ENCODE assay signal across 1 fruit fly cellular context in genomic region chr3L:8549183-8549890, dm6.
TF ChIP-seq lines count a peak whose summit lies in the region.

No protein-coding gene starts in this region.

TF ChIP-seq in whole organism, embryonic, 481 proteins besides CTCF, POLR2A, EP300 and RAD21 (continued from another document):
- TF ChIP-seq Mrtf (GFP tag; IDR thresholded peaks at IDR 0.05; lab: Robert Waterston, UW) (no peak), toy (GFP tag; IDR thresholded peaks at IDR 0.05; lab: Robert Waterston, UW) (no peak), Awh (GFP tag; IDR thresholded peaks at IDR 0.05; lab: Robert Waterston, UW) (no peak), maf-S (GFP tag; optimal IDR thresholded peaks at IDR 0.05; lab: Kevin White, UChicago) (no peak), ssp (GFP tag; IDR thresholded peaks at IDR 0.05; lab: Robert Waterston, UW) (no peak), Bgb (GFP tag; IDR thresholded peaks at IDR 0.05; lab: Robert Waterston, UW; ENCODE audit: partially characterized antibody) (no peak), phol (tag; optimal IDR thresholded peaks at IDR 0.05; lab: Kevin White, UChicago) (peak; percentile 55), trem (tag; optimal IDR thresholded peaks at IDR 0.05; lab: Kevin White, UChicago) (peak; percentile 53), Bteb2 (GFP tag; optimal IDR thresholded peaks at IDR 0.05; lab: Kevin White, UChicago) (no peak), CG18476 (GFP tag; optimal IDR thresholded peaks at IDR 0.05; lab: Kevin White, UChicago) (peak; percentile 26), CG32767 (GFP tag; IDR thresholded peaks at IDR 0.05; lab: Robert Waterston, UW) (peak; percentile 65), fd102C (GFP tag; optimal IDR thresholded peaks at IDR 0.05; lab: Kevin White, UChicago) (peak; percentile 11), gsb-n (tag; optimal IDR thresholded peaks at IDR 0.05; lab: Kevin White, UChicago) (peak; percentile 60), Bdp1 (GFP tag; optimal IDR thresholded peaks at IDR 0.05; lab: Kevin White, UChicago) (no peak), Elba2 (GFP tag; optimal IDR thresholded peaks at IDR 0.05; lab: Kevin White, UChicago) (no peak), CG1832 (GFP tag; optimal IDR thresholded peaks at IDR 0.05; lab: Kevin White, UChicago) (no peak), peb (GFP tag; IDR thresholded peaks at IDR 0.05; lab: Robert Waterston, UW) (no peak), Doc2 (GFP tag; IDR thresholded peaks at IDR 0.05; lab: Robert Waterston, UW) (no peak), lab (GFP tag; optimal IDR thresholded peaks at IDR 0.05; lab: Kevin White, UChicago) (peak; percentile 61), CG17612 (GFP tag; IDR thresholded peaks at IDR 0.05; lab: Robert Waterston, UW) (no peak), Dfd (GFP tag; optimal IDR thresholded peaks at IDR 0.05; lab: Kevin White, UChicago) (no peak), stc (GFP tag; IDR thresholded peaks at IDR 0.05; lab: Robert Waterston, UW) (peak; percentile 66), MTF-1 (GFP tag; optimal IDR thresholded peaks at IDR 0.05; lab: Kevin White, UChicago; ENCODE audit: borderline replicate concordance) (no peak), fd3F (GFP tag; optimal IDR thresholded peaks at IDR 0.05; lab: Kevin White, UChicago) (no peak), fd64A (GFP tag; optimal IDR thresholded peaks at IDR 0.05; lab: Kevin White, UChicago) (peak; percentile 22), CG13287 (GFP tag; IDR thresholded peaks at IDR 0.05; lab: Robert Waterston, UW; ENCODE audit: partially characterized antibody) (no peak), CG2875 (GFP tag; optimal IDR thresholded peaks at IDR 0.05; lab: Kevin White, UChicago) (peak; percentile 57), sisA (GFP tag; IDR thresholded peaks at IDR 0.05; lab: Robert Waterston, UW) (peak; percentile 40), gsb (GFP tag; IDR thresholded peaks at IDR 0.05; lab: Robert Waterston, UW) (0 out of 2 replicates have a peak, but pooled peaks have one; percentile 7), HLH54F (GFP tag; optimal IDR thresholded peaks at IDR 0.05; lab: Kevin White, UChicago) (peak; percentile 9), Dek (tag; optimal IDR thresholded peaks at IDR 0.05; lab: Kevin White, UChicago) (no peak), MBD-R2 (GFP tag; IDR thresholded peaks at IDR 0.05; lab: Robert Waterston, UW) (no peak; the same call in 1 of the 2 replicates), bbx (GFP tag; IDR thresholded peaks at IDR 0.05; lab: Robert Waterston, UW; ENCODE audit: partially characterized antibody) (no peak), wor (GFP tag; IDR thresholded peaks at IDR 0.05; lab: Robert Waterston, UW) (no peak), CG11560 (tag; IDR thresholded peaks at IDR 0.05; lab: Robert Waterston, UW) (no peak), ac (GFP tag; optimal IDR thresholded peaks at IDR 0.05; lab: Kevin White, UChicago) (no peak), CG4617 (GFP tag; optimal IDR thresholded peaks at IDR 0.05; lab: Kevin White, UChicago; ENCODE audit: borderline replicate concordance) (no peak), tx (GFP tag; optimal IDR thresholded peaks at IDR 0.05; lab: Kevin White, UChicago) (no peak), chm (GFP tag; IDR thresholded peaks at IDR 0.05; lab: Robert Waterston, UW) (peak; percentile 56; the same call in 1 of the 2 replicates), CG4404 (GFP tag; IDR thresholded peaks at IDR 0.05; lab: Robert Waterston, UW) (no peak), CG14710 (tag; optimal IDR thresholded peaks at IDR 0.05; lab: Kevin White, UChicago) (peak; percentile 69), lbe (GFP tag; optimal IDR thresholded peaks at IDR 0.05; lab: Kevin White, UChicago) (no peak), CG16813 (GFP tag; IDR thresholded peaks at IDR 0.05; lab: Robert Waterston, UW; ENCODE audit: partially characterized antibody) (no peak), Rfx (GFP tag; IDR thresholded peaks at IDR 0.05; lab: Robert Waterston, UW) (peak; percentile 55; the same call in 1 of the 2 replicates), Sry-δ (GFP tag; optimal IDR thresholded peaks at IDR 0.05; lab: Kevin White, UChicago) (peak; percentile 20), CG34422 (GFP tag; IDR thresholded peaks at IDR 0.05; lab: Robert Waterston, UW) (no peak), tap (tag; optimal IDR thresholded peaks at IDR 0.05; lab: Kevin White, UChicago) (peak; percentile 61), CG16815 (GFP tag; optimal IDR thresholded peaks at IDR 0.05; lab: Kevin White, UChicago) (no peak), Kr (GFP tag; optimal IDR thresholded peaks at IDR 0.05; lab: Kevin White, UChicago) (no peak), CG14441 (GFP tag; IDR thresholded peaks at IDR 0.05; lab: Robert Waterston, UW) (peak; percentile 12; the same call in 1 of the 2 replicates), CG7745 (tag; optimal IDR thresholded peaks at IDR 0.05; lab: Kevin White, UChicago) (no peak), Taf1 (GFP tag; IDR thresholded peaks at IDR 0.05; lab: Robert Waterston, UW) (no peak), D19B (GFP tag; optimal IDR thresholded peaks at IDR 0.05; lab: Kevin White, UChicago) (no peak), E2f2 (GFP tag; IDR thresholded peaks at IDR 0.05; lab: Robert Waterston, UW) (peak; percentile 12; the same call in 1 of the 2 replicates), nau (GFP tag; optimal IDR thresholded peaks at IDR 0.05; lab: Kevin White, UChicago) (peak; percentile 50), CG32532 (GFP tag; IDR thresholded peaks at IDR 0.05; lab: Robert Waterston, UW) (no peak), CG17385 (GFP tag; optimal IDR thresholded peaks at IDR 0.05; lab: Kevin White, UChicago) (peak; percentile 40), CG4820 (GFP tag; optimal IDR thresholded peaks at IDR 0.05; lab: Kevin White, UChicago) (peak; percentile 11), sens-2 (GFP tag; IDR thresholded peaks at IDR 0.05; lab: Robert Waterston, UW) (peak; percentile 45; the same call in 1 of the 2 replicates), B-H2 (GFP tag; optimal IDR thresholded peaks at IDR 0.05; lab: Kevin White, UChicago) (no peak), gce (GFP tag; IDR thresholded peaks at IDR 0.05; lab: Robert Waterston, UW) (no peak), sr (GFP tag; IDR thresholded peaks at IDR 0.05; lab: Robert Waterston, UW) (no peak), ATbp (GFP tag; optimal IDR thresholded peaks at IDR 0.05; lab: Kevin White, UChicago) (peak; percentile 70), hb (GFP tag; IDR thresholded peaks at IDR 0.05; lab: Robert Waterston, UW; ENCODE audit: partially characterized antibody) (no peak), CrebB (tag; optimal IDR thresholded peaks at IDR 0.05; lab: Kevin White, UChicago) (peak; percentile 2), CG15011 (GFP tag; optimal IDR thresholded peaks at IDR 0.05; lab: Kevin White, UChicago) (no peak), ash1 (GFP tag; optimal IDR thresholded peaks at IDR 0.05; lab: Kevin White, UChicago) (no peak), CG17186 (GFP tag; optimal IDR thresholded peaks at IDR 0.05; lab: Kevin White, UChicago) (no peak), E2f1 (GFP tag; IDR thresholded peaks at IDR 0.05; lab: Robert Waterston, UW) (peak; percentile 26; the same call in 1 of the 2 replicates), klu (GFP tag; IDR thresholded peaks at IDR 0.05; lab: Robert Waterston, UW) (no peak; the same call in 1 of the 2 replicates), Sry-β (GFP tag; optimal IDR thresholded peaks at IDR 0.05; lab: Kevin White, UChicago) (no peak), odd (GFP tag; optimal IDR thresholded peaks at IDR 0.05; lab: Kevin White, UChicago) (no peak), HmgD (GFP tag; optimal IDR thresholded peaks at IDR 0.05; lab: Kevin White, UChicago) (no peak), eyg (GFP tag; optimal IDR thresholded peaks at IDR 0.05; lab: Kevin White, UChicago) (no peak), Jarid2 (GFP tag; optimal IDR thresholded peaks at IDR 0.05; lab: Kevin White, UChicago) (peak; percentile 0), gfzf (GFP tag; optimal IDR thresholded peaks at IDR 0.05; lab: Kevin White, UChicago) (no peak), vnd (GFP tag; IDR thresholded peaks at IDR 0.05; lab: Robert Waterston, UW; ENCODE audit: partially characterized antibody) (no peak), pnt (GFP tag; optimal IDR thresholded peaks at IDR 0.05; lab: Kevin White, UChicago) (peak; percentile 41), gem (tag; optimal IDR thresholded peaks at IDR 0.05; lab: Kevin White, UChicago) (peak; percentile 76), prd (optimal IDR thresholded peaks at IDR 0.05; lab: Kevin White, UChicago) (no peak), prd (GFP tag; IDR thresholded peaks at IDR 0.05; lab: Robert Waterston, UW) (peak; percentile 62), CG2202 (tag; optimal IDR thresholded peaks at IDR 0.05; lab: Kevin White, UChicago) (peak; percentile 53), HLH3B (GFP tag; IDR thresholded peaks at IDR 0.05; lab: Robert Waterston, UW) (no peak), her (GFP tag; optimal IDR thresholded peaks at IDR 0.05; lab: Kevin White, UChicago) (no peak), Nf-YC (tag; optimal IDR thresholded peaks at IDR 0.05; lab: Kevin White, UChicago) (peak; percentile 18), Atf6 (GFP tag; IDR thresholded peaks at IDR 0.05; lab: Robert Waterston, UW) (no peak; the same call in 1 of the 2 replicates), CG7963 (GFP tag; IDR thresholded peaks at IDR 0.05; lab: Robert Waterston, UW; ENCODE audit: partially characterized antibody) (no peak), CG14965 (GFP tag; optimal IDR thresholded peaks at IDR 0.05; lab: Kevin White, UChicago; ENCODE audit: borderline replicate concordance) (no peak), Xbp1 (GFP tag; optimal IDR thresholded peaks at IDR 0.05; lab: Kevin White, UChicago) (peak; percentile 38), jigr1 (GFP tag; IDR thresholded peaks at IDR 0.05; lab: Robert Waterston, UW) (no peak), ftz-f1 (GFP tag; optimal IDR thresholded peaks at IDR 0.05; lab: Kevin White, UChicago) (no peak), Poxn (GFP tag; IDR thresholded peaks at IDR 0.05; lab: Robert Waterston, UW) (no peak), Nf-YB (GFP tag; optimal IDR thresholded peaks at IDR 0.05; lab: Kevin White, UChicago) (peak; percentile 29), CG12236 (GFP tag; optimal IDR thresholded peaks at IDR 0.05; lab: Kevin White, UChicago) (peak; percentile 54), CG30020 (tag; optimal IDR thresholded peaks at IDR 0.05; lab: Kevin White, UChicago) (peak; percentile 3), CG8281 (tag; optimal IDR thresholded peaks at IDR 0.05; lab: Kevin White, UChicago) (peak; percentile 14), CG3847 (GFP tag; IDR thresholded peaks at IDR 0.05; lab: Robert Waterston, UW) (0 out of 2 replicates have a peak, but pooled peaks have one; percentile 6), CG10654 (GFP tag; optimal IDR thresholded peaks at IDR 0.05; lab: Kevin White, UChicago) (no peak), Sin3A (optimal IDR thresholded peaks at IDR 0.05; lab: Kevin White, UChicago) (no peak), ham (GFP tag; IDR thresholded peaks at IDR 0.05; lab: Robert Waterston, UW) (no peak), schlank (tag; optimal IDR thresholded peaks at IDR 0.05; lab: Kevin White, UChicago) (no peak), CG31441 (GFP tag; IDR thresholded peaks at IDR 0.05; lab: Robert Waterston, UW) (peak; percentile 80), NK7.1 (GFP tag; optimal IDR thresholded peaks at IDR 0.05; lab: Kevin White, UChicago) (no peak), tna (GFP tag; IDR thresholded peaks at IDR 0.05; lab: Robert Waterston, UW; ENCODE audit: partially characterized antibody) (no peak), slou (GFP tag; optimal IDR thresholded peaks at IDR 0.05; lab: Kevin White, UChicago) (no peak), CG3065 (GFP tag; optimal IDR thresholded peaks at IDR 0.05; lab: Kevin White, UChicago) (no peak), CG30403 (GFP tag; optimal IDR thresholded peaks at IDR 0.05; lab: Kevin White, UChicago) (peak; percentile 56), ase (GFP tag; IDR thresholded peaks at IDR 0.05; lab: Robert Waterston, UW) (0 out of 3 replicates have a peak, but pooled peaks have one; percentile 43), hbn (GFP tag; IDR thresholded peaks at IDR 0.05; lab: Robert Waterston, UW; ENCODE audit: partially characterized antibody) (no peak), kah (GFP tag; optimal IDR thresholded peaks at IDR 0.05; lab: Kevin White, UChicago) (peak; percentile 61), CG3407 (GFP tag; optimal IDR thresholded peaks at IDR 0.05; lab: Kevin White, UChicago) (peak; percentile 53), CG15514 (GFP tag; optimal IDR thresholded peaks at IDR 0.05; lab: Kevin White, UChicago) (peak; percentile 7), CG16779 (GFP tag; IDR thresholded peaks at IDR 0.05; lab: Robert Waterston, UW) (no peak), z (GFP tag; IDR thresholded peaks at IDR 0.05; lab: Robert Waterston, UW) (peak; percentile 74; the same call in 2 of the 3 replicates), Optix (GFP tag; IDR thresholded peaks at IDR 0.05; lab: Robert Waterston, UW) (no peak), shn (GFP tag; optimal IDR thresholded peaks at IDR 0.05; lab: Kevin White, UChicago) (no peak), slp2 (GFP tag; optimal IDR thresholded peaks at IDR 0.05; lab: Kevin White, UChicago) (peak; percentile 26), Oaz (GFP tag; IDR thresholded peaks at IDR 0.05; lab: Robert Waterston, UW) (no peak), Dip2 (GFP tag; IDR thresholded peaks at IDR 0.05; lab: Robert Waterston, UW) (no peak), Ets97D (GFP tag; optimal IDR thresholded peaks at IDR 0.05; lab: Kevin White, UChicago) (no peak), CG1792 (GFP tag; optimal IDR thresholded peaks at IDR 0.05; lab: Kevin White, UChicago) (no peak), CG18262 (tag; optimal IDR thresholded peaks at IDR 0.05; lab: Kevin White, UChicago) (peak; percentile 74), CG12155 (GFP tag; optimal IDR thresholded peaks at IDR 0.05; lab: Kevin White, UChicago) (no peak), twi (tag; optimal IDR thresholded peaks at IDR 0.05; lab: Kevin White, UChicago) (peak; percentile 93), Atf-2 (GFP tag; optimal IDR thresholded peaks at IDR 0.05; lab: Kevin White, UChicago) (no peak), CG2199 (GFP tag; IDR thresholded peaks at IDR 0.05; lab: Robert Waterston, UW) (peak; percentile 11; the same call in 1 of the 3 replicates)
TF ChIP-seq in whole organism, embryonic: peak in this region for 225.
